Worm (Caenorhabditis elegans) whole organism, L4/young adult: ENCODE data around the gene cisd-1.

Experiments used
- W03F9.2 ChIP-seq: fragments of 150-350 bp; optimal IDR thresholded peaks from 2 replicates; lab custom pipeline; 2014; ENCODE audit warnings: missing biosample characterization, missing genetic modification characterization
- him-1 ChIP-seq: sonication (generic microtip); optimal IDR thresholded peaks from 2 replicates; lab custom pipeline; 2016; ENCODE audit warnings: missing genotype, missing genetic modification reagents, missing genetic modification characterization, missing compliant biosample characterization

DNA sequence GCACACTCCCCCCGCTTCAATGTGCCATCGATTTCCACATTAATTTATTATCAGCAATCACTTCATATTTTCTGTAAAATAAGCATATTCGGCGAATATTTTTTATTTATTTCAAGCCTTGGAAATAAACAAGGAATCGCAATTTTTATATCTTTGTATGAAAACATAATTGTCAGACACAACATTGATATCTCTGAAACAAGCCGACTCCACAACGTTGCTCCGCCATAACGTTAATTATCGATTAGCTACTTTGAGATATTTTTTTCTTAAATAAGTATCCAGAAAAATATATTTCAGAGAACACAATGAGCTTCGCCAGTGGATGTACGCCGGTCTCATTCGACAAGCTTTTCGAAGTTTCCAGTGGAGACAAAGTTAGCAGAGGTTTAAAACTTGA is 25.6 kb downstream of the cisd-1 start, which contains the start of gene adbp-1:
- TF ChIP-seq him-1 (tag; lab: Kevin White, UChicago) (no peak), W03F9.2 (tag; lab: Kevin White, UChicago) (no peak)
